Fruit fly (Drosophila melanogaster) whole organism, prepupa: Measurements from ENCODE around the gene CG4483.

Experiments used
- CG16779 ChIP-seq: fragments of 200-800 bp; sonication (Bioruptor generic); optimal IDR thresholded peaks from 3 replicates; lab custom pipeline; 2017; ENCODE audit warnings: missing biosample characterization, mild to moderate bottlenecking, missing genetic modification characterization
- CG3032 ChIP-seq: fragments of 200-800 bp; optimal IDR thresholded peaks from 2 replicates; lab custom pipeline; 2019; ENCODE audit warnings: missing biosample characterization, mild to moderate bottlenecking, missing genetic modification characterization, moderate library complexity
- CG9139 ChIP-seq: fragments of 200-800 bp; sonication (Bioruptor generic); optimal IDR thresholded peaks from 3 replicates; lab custom pipeline; 2017; ENCODE audit warnings: missing biosample characterization, mild to moderate bottlenecking, missing genetic modification characterization
- Eip75B ChIP-seq: fragments of 200-800 bp; sonication (Bioruptor generic); optimal IDR thresholded peaks from 3 replicates; lab custom pipeline; 2016; ENCODE audit warnings: missing biosample characterization, missing genetic modification characterization
- Eip93F ChIP-seq: fragments of 200-800 bp; sonication (Bioruptor generic); optimal IDR thresholded peaks from 2 replicates; lab custom pipeline; 2016; ENCODE audit warnings: missing biosample characterization, mild to moderate bottlenecking, missing genetic modification characterization
- OdsH ChIP-seq: fragments of 200-800 bp; sonication (Bioruptor generic); optimal IDR thresholded peaks from 3 replicates; lab custom pipeline; 2016; ENCODE audit warnings: missing biosample characterization, missing genetic modification characterization
- eg ChIP-seq: fragments of 200-800 bp; sonication (Bioruptor generic); IDR thresholded peaks from 3 replicates; pipeline ENCODE4 v1.3.6; 2022; ENCODE audit warnings: missing biosample characterization, missing genetic modification characterization
- fkh ChIP-seq: fragments of 200-800 bp; sonication (Bioruptor generic); optimal IDR thresholded peaks from 3 replicates; lab custom pipeline; 2017; ENCODE audit warnings: missing biosample characterization, mild to moderate bottlenecking, missing genetic modification characterization, moderate library complexity
- spab ChIP-seq: fragments of 200-800 bp; sonication (Bioruptor generic); optimal IDR thresholded peaks from 2 replicates; lab custom pipeline; 2017; ENCODE audit warnings: missing biosample characterization, mild to moderate bottlenecking, missing genetic modification characterization, missing genetic modification reagents
- ss ChIP-seq, 2 experiments: fragments of 200-800 bp; sonication (Bioruptor generic); optimal IDR thresholded peaks; 2 replicates in 1 of 2; 3 replicates in 1 of 2; lab custom pipeline; 2017 to 2018; ENCODE audit warnings: mild to moderate bottlenecking in 2 of 2, missing biosample characterization in 2 of 2, missing genetic modification characterization in 2 of 2, moderate library complexity in 1 of 2
- svp ChIP-seq: fragments of 200-800 bp; sonication (Bioruptor generic); peaks from one replicate; lab custom pipeline; 2016; ENCODE audit warnings: missing biosample characterization, missing genetic modification characterization
- topi ChIP-seq: fragments of 200-800 bp; sonication (Bioruptor generic); optimal IDR thresholded peaks from 3 replicates; lab custom pipeline; 2016; ENCODE audit warnings: missing biosample characterization, missing genetic modification characterization
- vri ChIP-seq: fragments of 200-800 bp; sonication (Bioruptor generic); optimal IDR thresholded peaks from 3 replicates; lab custom pipeline; 2016; ENCODE audit warnings: missing biosample characterization, mild to moderate bottlenecking, missing genetic modification characterization

DNA sequence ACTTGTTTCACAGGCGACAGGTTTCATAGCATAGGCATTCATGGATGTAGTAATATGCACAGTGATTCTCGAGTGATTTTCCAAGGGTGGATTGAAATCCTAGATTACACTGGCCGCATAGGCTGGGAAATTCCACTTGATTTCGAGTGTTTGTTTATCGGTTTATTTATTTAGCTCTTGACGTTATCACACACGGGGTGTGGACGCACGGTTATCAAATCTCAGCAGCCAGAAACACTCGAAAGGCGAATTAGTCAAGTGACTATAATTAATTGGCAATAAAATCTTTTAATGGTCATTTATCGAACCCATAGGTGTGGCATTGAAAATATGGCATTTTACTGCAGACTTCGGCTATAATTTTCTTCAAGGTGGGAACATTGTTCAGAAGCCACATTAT lies 26.8 kb downstream of the CG4483 start:
- TF ChIP-seq svp (no peak), CG16779 (tag; lab: Kevin White, UChicago) (no peak), ss (GFP tag; optimal IDR thresholded peaks at IDR 0.05; lab: Kevin White, UChicago) (no peak), OdsH (no peak), CG9139 (GFP tag; lab: Kevin White, UChicago) (no peak), Eip93F (GFP tag; lab: Kevin White, UChicago) (no peak), Eip75B (GFP tag; lab: Kevin White, UChicago) (no peak), vri (no peak), spab (GFP tag; lab: Kevin White, UChicago) (no peak), fkh (GFP tag; lab: Kevin White, UChicago) (peak; percentile 79), eg (no peak), CG3032 (no peak), topi (GFP tag; lab: Kevin White, UChicago) (no peak)
